Fruit fly (Drosophila melanogaster) whole organism, embryonic: Measurements from ENCODE around the gene CG10621.

ENCODE experiments used
- Aef1 ChIP-seq: fragments of 200-800 bp; sonication (Bioruptor generic); IDR thresholded peaks from 3 replicates; pipeline ENCODE4 v1.3.6; 2022; ENCODE audit warnings: missing biosample characterization, missing genetic modification characterization
- Antp ChIP-seq: fragments of 200-800 bp; sonication (Bioruptor generic); optimal IDR thresholded peaks from 3 replicates; lab custom pipeline; 2016; ENCODE audit warnings: missing biosample characterization, missing genetic modification characterization
- Atf3 ChIP-seq: fragments of 200-800 bp; sonication (Bioruptor generic); optimal IDR thresholded peaks from 3 replicates; lab custom pipeline; 2016; ENCODE audit warnings: missing biosample characterization, missing genetic modification characterization
- CG10209 ChIP-seq: fragments of 200-800 bp; sonication (Bioruptor generic); optimal IDR thresholded peaks from 3 replicates; lab custom pipeline; 2017; ENCODE audit warnings: missing biosample characterization, mild to moderate bottlenecking, missing genetic modification characterization, missing genetic modification reagents
- CG10654 ChIP-seq: fragments of 200-800 bp; sonication (Bioruptor generic); optimal IDR thresholded peaks from 2 replicates; lab custom pipeline; 2016; ENCODE audit warnings: missing biosample characterization, missing genetic modification characterization
- CG12769 ChIP-seq: fragments of 200-800 bp; sonication (Bioruptor generic); optimal IDR thresholded peaks from 2 replicates; lab custom pipeline; 2019; ENCODE audit warnings: missing biosample characterization, mild to moderate bottlenecking, missing genetic modification characterization, moderate library complexity
- CG13424 ChIP-seq: fragments of 200-800 bp; sonication (Bioruptor generic); optimal IDR thresholded peaks from 2 replicates; lab custom pipeline; 2019; ENCODE audit warnings: missing biosample characterization, mild to moderate bottlenecking, missing genetic modification characterization, moderate library complexity
- CG14050 ChIP-seq: fragments of 200-800 bp; sonication (Bioruptor generic); IDR thresholded peaks from 3 replicates; pipeline ENCODE4 v1.3.6; 2022; ENCODE audit warnings: missing biosample characterization, missing genetic modification characterization
- CG14965 ChIP-seq: fragments of 200-800 bp; sonication (Bioruptor generic); optimal IDR thresholded peaks from 2 replicates; lab custom pipeline; 2016; ENCODE audit warnings: missing biosample characterization, missing genetic modification characterization, borderline replicate concordance
- CG1602 ChIP-seq: fragments of 200-800 bp; sonication (Bioruptor generic); optimal IDR thresholded peaks from 3 replicates; lab custom pipeline; 2016; ENCODE audit warnings: missing biosample characterization, missing genetic modification characterization
- CG16779 ChIP-seq: fragments of 200-800 bp; sonication (Bioruptor generic); IDR thresholded peaks from 2 replicates; pipeline ENCODE4 v1.3.6; 2022; ENCODE audit warnings: missing biosample characterization, missing genetic modification characterization
- CG17186 ChIP-seq: fragments of 200-800 bp; sonication (Bioruptor generic); optimal IDR thresholded peaks from 3 replicates; lab custom pipeline; 2017; ENCODE audit warnings: missing biosample characterization, missing genetic modification reagents, missing genetic modification characterization
- CG17359 ChIP-seq: fragments of 200-800 bp; sonication (Bioruptor generic); optimal IDR thresholded peaks from 3 replicates; lab custom pipeline; 2018; ENCODE audit warnings: missing biosample characterization, mild to moderate bottlenecking, missing genetic modification characterization, moderate library complexity
- CG18619 ChIP-seq: fragments of 200-800 bp; sonication (Bioruptor generic); optimal IDR thresholded peaks from 3 replicates; lab custom pipeline; 2017; ENCODE audit warnings: missing biosample characterization, mild to moderate bottlenecking, missing genetic modification characterization
- CG2116 ChIP-seq: fragments of 200-800 bp; sonication (Bioruptor generic); optimal IDR thresholded peaks from 3 replicates; lab custom pipeline; 2018; ENCODE audit warnings: missing biosample characterization, mild to moderate bottlenecking, missing genetic modification characterization
- CG30020 ChIP-seq: fragments of 200-800 bp; optimal IDR thresholded peaks from 2 replicates; lab custom pipeline; 2019; ENCODE audit warnings: missing biosample characterization, mild to moderate bottlenecking, missing genetic modification characterization, moderate library complexity
- CG30403 ChIP-seq: fragments of 200-800 bp; sonication (Bioruptor generic); optimal IDR thresholded peaks from 3 replicates; lab custom pipeline; 2016; ENCODE audit warnings: missing biosample characterization, missing genetic modification characterization
- CG3065 ChIP-seq: fragments of 200-800 bp; sonication (Bioruptor generic); optimal IDR thresholded peaks from 2 replicates; lab custom pipeline; 2016; ENCODE audit warnings: missing biosample characterization, missing genetic modification characterization
- CG32772 ChIP-seq: fragments of 200-800 bp; sonication (Bioruptor generic); IDR thresholded peaks from 2 replicates; pipeline ENCODE4 v1.3.6; 2022; ENCODE audit warnings: missing biosample characterization, missing genetic modification characterization
- CG3281 ChIP-seq: fragments of 200-800 bp; sonication (Bioruptor generic); optimal IDR thresholded peaks from 3 replicates; lab custom pipeline; 2017; ENCODE audit warnings: missing biosample characterization, mild to moderate bottlenecking, missing genetic modification characterization
- CG3995 ChIP-seq: fragments of 200-800 bp; sonication (Bioruptor generic); optimal IDR thresholded peaks from 3 replicates; lab custom pipeline; 2016; ENCODE audit warnings: missing biosample characterization, missing genetic modification characterization
- CG7556 ChIP-seq: fragments of 200-800 bp; sonication (Bioruptor generic); optimal IDR thresholded peaks from 2 replicates; lab custom pipeline; 2017; ENCODE audit warnings: missing biosample characterization, mild to moderate bottlenecking, missing genetic modification characterization
- CG8281 ChIP-seq: fragments of 200-800 bp; sonication (Bioruptor generic); optimal IDR thresholded peaks from 2 replicates; lab custom pipeline; 2018; ENCODE audit warnings: missing biosample characterization, mild to moderate bottlenecking, missing genetic modification characterization, moderate library complexity
- CG8924 ChIP-seq: fragments of 200-800 bp; optimal IDR thresholded peaks from 3 replicates; lab custom pipeline; 2019; ENCODE audit warnings: missing biosample characterization, mild to moderate bottlenecking, missing genetic modification characterization, moderate library complexity
- CG9817 ChIP-seq: fragments of 200-800 bp; sonication (Bioruptor generic); optimal IDR thresholded peaks from 2 replicates; lab custom pipeline; 2018; ENCODE audit warnings: missing biosample characterization, mild to moderate bottlenecking, missing genetic modification characterization, moderate library complexity
- Chrac-16 ChIP-seq: fragments of 200-800 bp; sonication (Bioruptor generic); optimal IDR thresholded peaks from 3 replicates; lab custom pipeline; 2016; ENCODE audit warnings: missing biosample characterization, missing genetic modification characterization
- Dbx ChIP-seq: fragments of 200-800 bp; sonication (Bioruptor generic); IDR thresholded peaks from 3 replicates; pipeline ENCODE4 v1.3.6; 2022; ENCODE audit warnings: missing biosample characterization, missing genetic modification characterization
- Dip3 ChIP-seq: fragments of 200-800 bp; sonication (Bioruptor generic); optimal IDR thresholded peaks from 3 replicates; lab custom pipeline; 2016; ENCODE audit warnings: missing biosample characterization, missing genetic modification characterization
- Ets65A ChIP-seq: fragments of 200-800 bp; sonication (Bioruptor generic); peaks from one replicate; lab custom pipeline; 2016; ENCODE audit warnings: missing biosample characterization, missing genetic modification characterization
- Fer3 ChIP-seq: fragments of 200-800 bp; sonication (Bioruptor generic); optimal IDR thresholded peaks from 2 replicates; lab custom pipeline; 2018; ENCODE audit warnings: missing biosample characterization, mild to moderate bottlenecking, missing genetic modification characterization, moderate library complexity
- Hr78 ChIP-seq, 2 experiments: fragments of 200-800 bp in 1 of 2; fragments of >200 bp in 1 of 2; sonication (Bioruptor generic) in 1 of 2; optimal IDR thresholded peaks; 2 replicates each; lab custom pipeline; 2017 to 2019; ENCODE audit warnings: missing biosample characterization in 2 of 2, missing genetic modification characterization in 2 of 2, mild to moderate bottlenecking in 1 of 2, moderate library complexity in 1 of 2
- Mes4 ChIP-seq: fragments of 200-800 bp; sonication (Bioruptor generic); optimal IDR thresholded peaks from 2 replicates; lab custom pipeline; 2016; ENCODE audit warnings: missing biosample characterization, missing genetic modification characterization
- NfI ChIP-seq: fragments of 200-800 bp; sonication (Bioruptor generic); optimal IDR thresholded peaks from 3 replicates; lab custom pipeline; 2018; ENCODE audit warnings: missing biosample characterization, mild to moderate bottlenecking, missing genetic modification characterization, moderate library complexity
- Sox100B ChIP-seq: fragments of 200-800 bp; sonication (Bioruptor generic); optimal IDR thresholded peaks from 3 replicates; lab custom pipeline; 2018; ENCODE audit warnings: missing biosample characterization, mild to moderate bottlenecking, missing genetic modification characterization
- Usf ChIP-seq: fragments of 200-800 bp; sonication (Bioruptor generic); optimal IDR thresholded peaks from 2 replicates; lab custom pipeline; 2017; ENCODE audit warnings: missing genotype, missing biosample characterization, missing genetic modification characterization
- ash1 ChIP-seq: fragments of 200-800 bp; sonication (Bioruptor generic); optimal IDR thresholded peaks from 2 replicates; lab custom pipeline; 2018; ENCODE audit warnings: missing biosample characterization, mild to moderate bottlenecking, missing genetic modification characterization
- fd96Cb ChIP-seq: fragments of 200-800 bp; sonication (Bioruptor generic); optimal IDR thresholded peaks from 2 replicates; lab custom pipeline; 2018; ENCODE audit warnings: missing biosample characterization, mild to moderate bottlenecking, missing genetic modification characterization, moderate library complexity
- gcm ChIP-seq: fragments of 200-800 bp; sonication (Bioruptor generic); optimal IDR thresholded peaks from 2 replicates; lab custom pipeline; 2019; ENCODE audit warnings: missing biosample characterization, mild to moderate bottlenecking, missing genetic modification characterization, moderate library complexity
- kay ChIP-seq: fragments of 200-800 bp; sonication (Bioruptor generic); optimal IDR thresholded peaks from 2 replicates; lab custom pipeline; 2016; ENCODE audit warnings: missing biosample characterization, missing genetic modification characterization
- lov ChIP-seq, 2 experiments: fragments of 200-800 bp in 1 of 2; fragments of >200 bp in 1 of 2; sonication (Bioruptor generic) in 1 of 2; IDR thresholded peaks in 1 of 2; optimal IDR thresholded peaks in 1 of 2; 2 replicates in 1 of 2; 3 replicates in 1 of 2; pipeline versions ENCODE4 v1.3.6 to Lab custom; 2017 to 2022; ENCODE audit warnings: missing biosample characterization in 1 of 2, missing genetic modification characterization in 1 of 2
- schlank ChIP-seq: fragments of 200-800 bp; sonication (Bioruptor generic); optimal IDR thresholded peaks from 2 replicates; lab custom pipeline; 2018; ENCODE audit warnings: missing biosample characterization, mild to moderate bottlenecking, missing genetic modification characterization
- sisA ChIP-seq: fragments of 200-800 bp; sonication (Bioruptor generic); IDR thresholded peaks from 2 replicates; pipeline ENCODE4 v1.3.6; 2022; ENCODE audit warnings: missing biosample characterization, missing genetic modification characterization
- ssp ChIP-seq: fragments of 200-800 bp; sonication (Bioruptor generic); IDR thresholded peaks from 2 replicates; pipeline ENCODE4 v1.3.6; 2022; ENCODE audit warnings: missing biosample characterization, missing genetic modification characterization
- sug ChIP-seq: fragments of 200-800 bp; optimal IDR thresholded peaks from 2 replicates; lab custom pipeline; 2019; ENCODE audit warnings: missing biosample characterization, mild to moderate bottlenecking, missing genetic modification characterization, moderate library complexity
- vnd ChIP-seq: fragments of 200-800 bp; sonication (Bioruptor generic); IDR thresholded peaks from 3 replicates; pipeline ENCODE4 v1.3.6; 2022; ENCODE audit warnings: missing biosample characterization, missing genetic modification characterization; ENCODE audit not compliant: partially characterized antibody
- wek ChIP-seq: fragments of 200-800 bp; sonication (Bioruptor generic); optimal IDR thresholded peaks from 3 replicates; lab custom pipeline; 2018; ENCODE audit warnings: missing biosample characterization, mild to moderate bottlenecking, missing genetic modification characterization, moderate library complexity
- wor ChIP-seq: fragments of 200-800 bp; sonication (Bioruptor generic); IDR thresholded peaks from 2 replicates; pipeline ENCODE4 v1.3.6; 2022; ENCODE audit warnings: missing biosample characterization, missing genetic modification characterization
- zfh1 ChIP-seq: fragments of 200-800 bp; sonication (Bioruptor generic); IDR thresholded peaks from 3 replicates; pipeline ENCODE4 v1.3.6; 2022; ENCODE audit warnings: missing biosample characterization, missing genetic modification characterization

CG10621 gene

DNA sequence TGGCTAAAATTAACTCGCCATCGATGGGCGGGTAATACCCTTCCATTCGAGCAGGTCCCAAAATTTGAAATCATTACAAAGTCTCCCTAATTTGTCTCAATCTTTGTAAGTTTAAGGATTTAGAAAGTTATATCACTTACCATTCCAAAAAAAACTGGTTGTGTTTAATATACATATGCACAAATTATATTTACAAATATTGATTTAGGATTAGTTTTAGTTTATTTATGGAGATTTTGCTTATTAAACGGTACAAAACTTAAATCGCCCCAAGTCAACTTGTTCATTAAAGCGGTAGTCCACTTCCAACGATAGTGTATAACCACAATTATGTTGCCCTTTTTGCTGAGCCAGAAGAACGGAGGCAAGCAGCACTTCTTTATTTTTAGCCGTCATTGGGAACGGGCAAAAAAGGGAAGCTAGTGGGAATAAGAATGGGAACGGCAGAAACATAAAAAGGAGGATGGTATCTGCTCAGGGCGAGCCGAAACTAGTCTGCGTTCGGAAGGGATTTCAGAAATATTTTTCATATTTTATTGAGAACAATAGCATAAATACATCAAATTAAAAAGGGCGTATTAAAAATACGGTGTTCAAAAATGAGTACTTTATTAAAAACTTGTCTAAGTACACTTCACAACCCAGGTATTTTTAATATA, 6.0 kb downstream of the CG10621 start (continued):
- TF ChIP-seq wek (GFP tag; lab: Kevin White, UChicago) (no peak), CG14050 (GFP tag; lab: Robert Waterston, UW) (0 out of 3 replicates have a peak, but pooled peaks have one; percentile 11), CG18619 (GFP tag; lab: Kevin White, UChicago) (peak; percentile 35), ssp (peak; percentile 40), lov (optimal IDR thresholded peaks at IDR 0.05; lab: Kevin White, UChicago) (no peak), lov (GFP tag; IDR thresholded peaks at IDR 0.05; lab: Robert Waterston, UW) (no peak), Atf3 (GFP tag; lab: Kevin White, UChicago) (no peak), CG9817 (tag; lab: Kevin White, UChicago) (peak; percentile 38), sisA (GFP tag; lab: Robert Waterston, UW) (peak; percentile 57), sug (tag; lab: Kevin White, UChicago) (no peak), NfI (GFP tag; lab: Kevin White, UChicago) (peak; percentile 73), CG16779 (GFP tag; lab: Robert Waterston, UW) (no peak), CG13424 (tag; lab: Kevin White, UChicago) (peak; percentile 91), vnd (GFP tag; lab: Robert Waterston, UW) (no peak), wor (GFP tag; lab: Robert Waterston, UW) (peak; percentile 62; the same call in 1 of the 2 replicates), CG30020 (peak; percentile 43), kay (GFP tag; lab: Kevin White, UChicago) (no peak), Sox100B (GFP tag; lab: Kevin White, UChicago) (peak; percentile 73), CG2116 (GFP tag; lab: Kevin White, UChicago) (no peak), CG14965 (GFP tag; lab: Kevin White, UChicago) (no peak), Fer3 (tag; lab: Kevin White, UChicago) (peak; percentile 27), CG17359 (tag; lab: Kevin White, UChicago) (peak; percentile 72), CG3995 (GFP tag; lab: Kevin White, UChicago) (no peak), CG3065 (GFP tag; lab: Kevin White, UChicago) (no peak), Dip3 (GFP tag; lab: Kevin White, UChicago) (peak; percentile 3), CG10654 (GFP tag; lab: Kevin White, UChicago) (peak; percentile 33), CG8924 (tag; lab: Kevin White, UChicago) (peak; percentile 87), gcm (GFP tag; lab: Kevin White, UChicago) (peak; percentile 80), CG12769 (tag; lab: Kevin White, UChicago) (no peak), CG30403 (GFP tag; lab: Kevin White, UChicago) (peak; percentile 77), Chrac-16 (peak; percentile 54), Ets65A (peak; percentile 80), Aef1 (GFP tag; lab: Robert Waterston, UW) (peak; percentile 13; the same call in 1 of the 3 replicates), fd96Cb (tag; lab: Kevin White, UChicago) (peak; percentile 78), Mes4 (GFP tag; lab: Kevin White, UChicago) (peak; percentile 36), Dbx (GFP tag; lab: Robert Waterston, UW) (0 out of 3 replicates have a peak, but pooled peaks have one; percentile 7), Usf (GFP tag; lab: Kevin White, UChicago) (peak; percentile 36), zfh1 (GFP tag; lab: Robert Waterston, UW) (0 out of 3 replicates have a peak, but pooled peaks have one; percentile 39), ash1 (GFP tag; lab: Kevin White, UChicago) (no peak), CG10209 (GFP tag; lab: Kevin White, UChicago) (peak; percentile 77), CG7556 (peak; percentile 87), CG17186 (GFP tag; lab: Kevin White, UChicago) (peak; percentile 17), Antp (no peak), CG8281 (peak; percentile 17), CG3281 (GFP tag; lab: Kevin White, UChicago) (peak; percentile 3), CG32772 (GFP tag; lab: Robert Waterston, UW) (peak; percentile 58; the same call in 1 of the 2 replicates), CG1602 (peak; percentile 57), Hr78 (GFP tag; optimal IDR thresholded peaks at IDR 0.05; lab: Kevin White, UChicago) (peak in 1 of 2 experiments; percentile 25), schlank (tag; lab: Kevin White, UChicago) (no peak)
